Fruit fly (Drosophila melanogaster) whole organism, embryonic: ENCODE data around the gene RPA3.

Source experiments
- Aef1 ChIP-seq: fragments of 200-800 bp; sonication (Bioruptor generic); IDR thresholded peaks from 3 replicates; pipeline ENCODE4 v1.3.6; 2022; ENCODE audit warnings: missing biosample characterization, missing genetic modification characterization
- CG10321 ChIP-seq: fragments of 200-800 bp; sonication (Bioruptor generic); IDR thresholded peaks from 2 replicates; pipeline ENCODE4 v1.3.6; 2022; ENCODE audit warnings: missing biosample characterization, missing genetic modification characterization
- CG11723 ChIP-seq: fragments of 200-800 bp; sonication (Bioruptor generic); optimal IDR thresholded peaks from 2 replicates; lab custom pipeline; 2017; ENCODE audit warnings: missing biosample characterization, mild to moderate bottlenecking, missing genetic modification characterization
- CG1233 ChIP-seq: fragments of 200-800 bp; sonication (Bioruptor generic); optimal IDR thresholded peaks from 4 replicates; lab custom pipeline; 2018; ENCODE audit warnings: missing biosample characterization, mild to moderate bottlenecking, missing genetic modification characterization
- CG14441 ChIP-seq: fragments of 200-800 bp; sonication (Bioruptor generic); IDR thresholded peaks from 2 replicates; pipeline ENCODE4 v1.3.6; 2022; ENCODE audit warnings: missing biosample characterization, missing genetic modification characterization
- CG14667 ChIP-seq: fragments of 200-800 bp; sonication (Bioruptor generic); IDR thresholded peaks from 2 replicates; pipeline ENCODE4 v1.3.6; 2022; ENCODE audit warnings: missing biosample characterization, missing genetic modification characterization
- CG17186 ChIP-seq: fragments of 200-800 bp; sonication (Bioruptor generic); optimal IDR thresholded peaks from 3 replicates; lab custom pipeline; 2017; ENCODE audit warnings: missing biosample characterization, missing genetic modification reagents, missing genetic modification characterization
- CG17359 ChIP-seq: fragments of 200-800 bp; sonication (Bioruptor generic); optimal IDR thresholded peaks from 3 replicates; lab custom pipeline; 2018; ENCODE audit warnings: missing biosample characterization, mild to moderate bottlenecking, missing genetic modification characterization, moderate library complexity
- CG17385 ChIP-seq: fragments of 200-800 bp; sonication (Bioruptor generic); optimal IDR thresholded peaks from 3 replicates; lab custom pipeline; 2018; ENCODE audit warnings: missing biosample characterization, mild to moderate bottlenecking, missing genetic modification characterization
- CG17829 ChIP-seq: fragments of 200-800 bp; optimal IDR thresholded peaks from 2 replicates; lab custom pipeline; 2019; ENCODE audit warnings: missing biosample characterization, mild to moderate bottlenecking, missing genetic modification characterization, moderate library complexity
- CG17912 ChIP-seq: fragments of 200-800 bp; sonication (Bioruptor generic); optimal IDR thresholded peaks from 2 replicates; lab custom pipeline; 2018; ENCODE audit warnings: missing biosample characterization, mild to moderate bottlenecking, missing genetic modification characterization
- CG18476 ChIP-seq: fragments of 200-800 bp; sonication (Bioruptor generic); optimal IDR thresholded peaks from 2 replicates; lab custom pipeline; 2016; ENCODE audit warnings: missing biosample characterization, mild to moderate bottlenecking, missing genetic modification characterization
- CG2202 ChIP-seq: fragments of 200-800 bp; sonication (Bioruptor generic); optimal IDR thresholded peaks from 2 replicates; lab custom pipeline; 2018; ENCODE audit warnings: missing biosample characterization, mild to moderate bottlenecking, missing genetic modification characterization
- CG30020 ChIP-seq: fragments of 200-800 bp; optimal IDR thresholded peaks from 2 replicates; lab custom pipeline; 2019; ENCODE audit warnings: missing biosample characterization, mild to moderate bottlenecking, missing genetic modification characterization, moderate library complexity
- CG3281 ChIP-seq: fragments of 200-800 bp; sonication (Bioruptor generic); optimal IDR thresholded peaks from 3 replicates; lab custom pipeline; 2017; ENCODE audit warnings: missing biosample characterization, mild to moderate bottlenecking, missing genetic modification characterization
- CG34376 ChIP-seq: fragments of 200-800 bp; sonication (Bioruptor generic); optimal IDR thresholded peaks from 2 replicates; lab custom pipeline; 2018; ENCODE audit warnings: missing biosample characterization, mild to moderate bottlenecking, missing genetic modification characterization
- CG4328 ChIP-seq: fragments of 200-800 bp; sonication (Bioruptor generic); optimal IDR thresholded peaks from 3 replicates; lab custom pipeline; 2017; ENCODE audit warnings: missing biosample characterization, missing genetic modification reagents, missing genetic modification characterization
- CG5180 ChIP-seq: fragments of 200-800 bp; sonication (Bioruptor generic); optimal IDR thresholded peaks from 3 replicates; lab custom pipeline; 2017; ENCODE audit warnings: missing biosample characterization, missing genetic modification characterization, mild to moderate bottlenecking, moderate library complexity, missing genetic modification reagents
- CG6813 ChIP-seq: fragments of 200-800 bp; sonication (Bioruptor generic); optimal IDR thresholded peaks from 2 replicates; lab custom pipeline; 2017; ENCODE audit warnings: missing biosample characterization, missing genetic modification characterization, mild to moderate bottlenecking, moderate library complexity, missing genetic modification reagents
- CG7271 ChIP-seq: fragments of 200-800 bp; sonication (Bioruptor generic); optimal IDR thresholded peaks from 2 replicates; lab custom pipeline; 2018; ENCODE audit warnings: missing biosample characterization, mild to moderate bottlenecking, missing genetic modification characterization, moderate library complexity
- CG8359 ChIP-seq: fragments of 200-800 bp; sonication (Bioruptor generic); optimal IDR thresholded peaks from 2 replicates; lab custom pipeline; 2017; ENCODE audit warnings: missing biosample characterization, mild to moderate bottlenecking, missing genetic modification characterization, borderline replicate concordance
- CkIIα-i1 ChIP-seq: fragments of 200-800 bp; sonication (Bioruptor generic); IDR thresholded peaks from 2 replicates; pipeline ENCODE4 v1.3.6; 2022; ENCODE audit warnings: missing biosample characterization, missing genetic modification characterization
- Dad ChIP-seq: fragments of 200-800 bp; sonication (Bioruptor generic); optimal IDR thresholded peaks from 3 replicates; lab custom pipeline; 2016; ENCODE audit warnings: missing biosample characterization, missing genetic modification characterization
- Dll ChIP-seq: fragments of 200-800 bp; sonication (Bioruptor generic); IDR thresholded peaks from 4 replicates; pipeline ENCODE4 v1.3.6; 2022; ENCODE audit warnings: missing biosample characterization, missing genetic modification characterization; ENCODE audit not compliant: partially characterized antibody
- Ets65A ChIP-seq: fragments of 200-800 bp; sonication (Bioruptor generic); peaks from one replicate; lab custom pipeline; 2016; ENCODE audit warnings: missing biosample characterization, missing genetic modification characterization
- Fer1 ChIP-seq: fragments of 200-800 bp; sonication (Bioruptor generic); optimal IDR thresholded peaks from 2 replicates; lab custom pipeline; 2017; ENCODE audit warnings: missing biosample characterization, mild to moderate bottlenecking, missing genetic modification characterization
- Sry-β ChIP-seq: fragments of 200-800 bp; sonication (Bioruptor generic); optimal IDR thresholded peaks from 2 replicates; lab custom pipeline; 2018; ENCODE audit warnings: missing biosample characterization, mild to moderate bottlenecking, missing genetic modification characterization, moderate library complexity
- Ssrp ChIP-seq: fragments of 200-800 bp; sonication (Bioruptor generic); optimal IDR thresholded peaks from 2 replicates; lab custom pipeline; 2018; ENCODE audit warnings: missing biosample characterization, mild to moderate bottlenecking, missing genetic modification characterization, moderate library complexity
- Tbp ChIP-seq: fragments of >200 bp; optimal IDR thresholded peaks from 2 replicates; lab custom pipeline; 2018; ENCODE audit warnings: missing biosample characterization, missing genetic modification characterization
- Trl ChIP-seq, 3 experiments: fragments of >200 bp in 2 of 3; fragments of 200-800 bp in 1 of 3; sonication (Bioruptor generic) in 1 of 3; optimal IDR thresholded peaks; 2 replicates in 1 of 3; 3 replicates in 2 of 3; lab custom pipeline; 2016 to 2017; ENCODE audit warnings: missing biosample characterization in 1 of 3, missing genetic modification characterization in 1 of 3
- Xrp1 ChIP-seq: fragments of 200-800 bp; sonication (Bioruptor generic); IDR thresholded peaks from 2 replicates; pipeline ENCODE4 v1.3.6; 2022; ENCODE audit warnings: missing biosample characterization, missing genetic modification characterization
- YL-1 ChIP-seq: fragments of 200-800 bp; sonication (Bioruptor generic); optimal IDR thresholded peaks from 3 replicates; lab custom pipeline; 2017; ENCODE audit warnings: missing biosample characterization, mild to moderate bottlenecking, missing genetic modification characterization
- ase ChIP-seq: fragments of 200-800 bp; sonication (Bioruptor generic); IDR thresholded peaks from 3 replicates; pipeline ENCODE4 v1.3.6; 2022; ENCODE audit warnings: missing biosample characterization, missing genetic modification characterization
- bcd ChIP-seq: fragments of 200-800 bp; sonication (Bioruptor generic); optimal IDR thresholded peaks from 2 replicates; lab custom pipeline; 2017; ENCODE audit warnings: missing biosample characterization, mild to moderate bottlenecking, missing genetic modification characterization
- ci ChIP-seq: fragments of 200-800 bp; sonication (Bioruptor generic); IDR thresholded peaks from 3 replicates; pipeline ENCODE4 v1.3.6; 2022; ENCODE audit warnings: missing biosample characterization, missing genetic modification characterization
- dmrt11E ChIP-seq: fragments of 200-800 bp; sonication (Bioruptor generic); optimal IDR thresholded peaks from 3 replicates; lab custom pipeline; 2018; ENCODE audit warnings: missing biosample characterization, mild to moderate bottlenecking, missing genetic modification characterization, moderate library complexity
- dpn ChIP-seq, 2 experiments: fragments of 200-800 bp; sonication (Bioruptor generic); optimal IDR thresholded peaks; 3 replicates each; lab custom pipeline; 2016; ENCODE audit warnings: missing biosample characterization in 2 of 2, missing genetic modification characterization in 2 of 2
- ewg ChIP-seq: fragments of 200-800 bp; sonication (Bioruptor generic); optimal IDR thresholded peaks from 3 replicates; lab custom pipeline; 2017; ENCODE audit warnings: mild to moderate bottlenecking, missing biosample characterization, missing genetic modification reagents, missing genetic modification characterization
- fd64A ChIP-seq: fragments of 200-800 bp; sonication (Bioruptor generic); optimal IDR thresholded peaks from 3 replicates; lab custom pipeline; 2018; ENCODE audit warnings: missing biosample characterization, mild to moderate bottlenecking, missing genetic modification characterization
- gce ChIP-seq: fragments of 200-800 bp; sonication (Bioruptor generic); IDR thresholded peaks from 3 replicates; pipeline ENCODE4 v1.3.6; 2022; ENCODE audit warnings: missing biosample characterization, missing genetic modification characterization
- grau ChIP-seq: fragments of 200-800 bp; optimal IDR thresholded peaks from 3 replicates; lab custom pipeline; 2019; ENCODE audit warnings: missing biosample characterization, mild to moderate bottlenecking, missing genetic modification characterization, moderate library complexity
- h ChIP-seq: fragments of >200 bp; optimal IDR thresholded peaks from 2 replicates; lab custom pipeline; 2017
- hbn ChIP-seq: fragments of 200-800 bp; sonication (Bioruptor generic); IDR thresholded peaks from 2 replicates; pipeline ENCODE4 v1.3.6; 2022; ENCODE audit warnings: missing biosample characterization, missing genetic modification characterization; ENCODE audit not compliant: partially characterized antibody
- kni ChIP-seq: fragments of 200-800 bp; sonication (Bioruptor generic); optimal IDR thresholded peaks from 3 replicates; lab custom pipeline; 2017; ENCODE audit warnings: mild to moderate bottlenecking, missing biosample characterization, missing genetic modification reagents, missing genetic modification characterization
- lola ChIP-seq, 3 experiments: fragments of >200 bp in 2 of 3; fragments of 200-800 bp in 1 of 3; sonication (Bioruptor generic) in 1 of 3; optimal IDR thresholded peaks; 2 replicates each; lab custom pipeline; 2017 to 2019; ENCODE audit warnings: missing biosample characterization in 3 of 3, missing genetic modification characterization in 3 of 3, mild to moderate bottlenecking in 1 of 3, moderate library complexity in 1 of 3
- nau ChIP-seq: fragments of 200-800 bp; sonication (Bioruptor generic); optimal IDR thresholded peaks from 3 replicates; lab custom pipeline; 2017; ENCODE audit warnings: missing biosample characterization, mild to moderate bottlenecking, missing genetic modification characterization, missing genetic modification reagents
- seq ChIP-seq: fragments of 200-800 bp; sonication (Bioruptor generic); IDR thresholded peaks from 2 replicates; pipeline ENCODE4 v1.3.6; 2022; ENCODE audit warnings: missing biosample characterization, missing genetic modification characterization
- sima ChIP-seq: fragments of 200-800 bp; sonication (Bioruptor generic); optimal IDR thresholded peaks from 2 replicates; lab custom pipeline; 2016; ENCODE audit warnings: missing biosample characterization, missing genetic modification characterization
- tgo ChIP-seq: fragments of 200-800 bp; sonication (Bioruptor generic); IDR thresholded peaks from 3 replicates; pipeline ENCODE4 v1.3.6; 2022; ENCODE audit warnings: missing biosample characterization, missing genetic modification characterization
- vvl ChIP-seq: fragments of 200-800 bp; sonication (Bioruptor generic); IDR thresholded peaks from 2 replicates; pipeline ENCODE4 v1.3.6; 2022; ENCODE audit warnings: missing biosample characterization, missing genetic modification characterization

RPA3 gene

DNA sequence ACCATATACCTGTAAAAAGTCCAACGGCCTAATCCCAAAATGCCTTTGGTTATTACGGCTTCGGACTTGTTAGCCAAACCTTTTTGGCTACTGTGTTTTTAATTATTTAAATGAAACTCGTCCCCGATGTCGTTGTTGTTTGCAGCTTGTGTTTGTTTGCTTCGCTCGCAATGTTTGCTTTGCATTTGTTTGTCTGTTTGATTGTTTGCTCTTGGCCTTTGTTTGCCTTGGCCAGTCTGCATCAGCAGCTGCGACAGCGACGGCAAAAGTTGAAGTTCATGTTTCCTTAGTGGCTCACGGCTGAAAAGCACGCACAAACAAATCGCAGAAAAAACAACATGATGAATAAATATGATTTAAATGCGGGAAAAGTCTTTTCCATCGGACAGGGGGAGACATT lies 44.8 kb upstream of the RPA3 start (continued):
- TF ChIP-seq tgo (no peak), CG6813 (GFP tag; lab: Kevin White, UChicago) (peak; percentile 63), CG5180 (GFP tag; lab: Kevin White, UChicago) (peak; percentile 36), Fer1 (GFP tag; lab: Kevin White, UChicago) (peak; percentile 26), Ets65A (GFP tag; lab: Kevin White, UChicago) (peak; percentile 16), CG3281 (no peak), Tbp (GFP tag; lab: Kevin White, UChicago) (no peak), lola (GFP tag; optimal IDR thresholded peaks at IDR 0.05; lab: Kevin White, UChicago) (no peak), CG17186 (GFP tag; lab: Kevin White, UChicago) (peak; percentile 19), nau (GFP tag; lab: Kevin White, UChicago) (peak; percentile 72), ase (GFP tag; lab: Robert Waterston, UW) (0 out of 3 replicates have a peak, but pooled peaks have one; percentile 21), Ssrp (tag; lab: Kevin White, UChicago) (no peak), sima (no peak), vvl (GFP tag; lab: Robert Waterston, UW) (peak; percentile 51; the same call in 1 of the 2 replicates), CG18476 (no peak), Dad (GFP tag; lab: Kevin White, UChicago) (no peak), h (lab: Kevin White, UChicago) (no peak), CG14441 (GFP tag; lab: Robert Waterston, UW) (0 out of 2 replicates have a peak, but pooled peaks have one; percentile 31), CG4328 (GFP tag; lab: Kevin White, UChicago) (peak; percentile 36), hbn (GFP tag; lab: Robert Waterston, UW) (no peak), Dll (GFP tag; lab: Robert Waterston, UW) (no peak), CG30020 (no peak), CG17912 (no peak), Trl (optimal IDR thresholded peaks at IDR 0.05; lab: Kevin White, UChicago) (no peak), Trl (GFP tag; optimal IDR thresholded peaks at IDR 0.05; lab: Kevin White, UChicago) (peak; percentile 63), ewg (peak; percentile 8), CG17385 (peak; percentile 27), CG34376 (GFP tag; lab: Kevin White, UChicago) (no peak), ci (peak; percentile 80), CG7271 (peak; percentile 53), seq (GFP tag; lab: Robert Waterston, UW) (peak; percentile 21; the same call in 1 of the 2 replicates), CG1233 (GFP tag; lab: Kevin White, UChicago) (peak; percentile 17), CG17829 (tag; lab: Kevin White, UChicago) (no peak), gce (GFP tag; lab: Robert Waterston, UW) (peak; percentile 72; the same call in 1 of the 3 replicates), YL-1 (GFP tag; lab: Kevin White, UChicago) (no peak), bcd (GFP tag; lab: Kevin White, UChicago) (peak; percentile 8), CG11723 (GFP tag; lab: Kevin White, UChicago) (peak; percentile 18), kni (GFP tag; lab: Kevin White, UChicago) (peak; percentile 63), CkIIα-i1 (GFP tag; lab: Robert Waterston, UW) (no peak), CG14667 (GFP tag; lab: Robert Waterston, UW) (no peak), Xrp1 (GFP tag; lab: Robert Waterston, UW) (peak; percentile 34; the same call in 1 of the 2 replicates), CG17359 (tag; lab: Kevin White, UChicago) (peak; percentile 69), dmrt11E (tag; lab: Kevin White, UChicago) (peak; percentile 12), Aef1 (GFP tag; lab: Robert Waterston, UW) (no peak), CG10321 (GFP tag; lab: Robert Waterston, UW) (no peak), grau (peak; percentile 6), CG8359 (peak; percentile 32), dpn (GFP tag; optimal IDR thresholded peaks at IDR 0.05; lab: Kevin White, UChicago) (peak in 1 of 2 experiments; percentile 12), Sry-β (GFP tag; lab: Kevin White, UChicago) (peak; percentile 11), CG2202 (tag; lab: Kevin White, UChicago) (peak; percentile 29), fd64A (GFP tag; lab: Kevin White, UChicago) (peak; percentile 67)
